Worm (Caenorhabditis elegans) whole organism, young adult: ENCODE data around the gene C06G4.4.

ENCODE experiments used
- B0019.2 ChIP-seq: fragments of 200-800 bp; sonication (Bioruptor generic); conservative IDR thresholded peaks from 2 replicates; pipeline ENCODE4 v1.3.6; 2022; ENCODE audit warnings: missing genetic modification reagents, missing genetic modification characterization, missing compliant biosample characterization
- B0035.1 ChIP-seq: sonication (generic microtip); optimal IDR thresholded peaks from 2 replicates; lab custom pipeline; 2016; ENCODE audit warnings: missing genetic modification characterization, mild to moderate bottlenecking, missing compliant biosample characterization, missing genotype, missing genetic modification reagents
- C17E4.6 ChIP-seq: fragments of 200-800 bp; sonication (Bioruptor generic); IDR thresholded peaks from 2 replicates; pipeline ENCODE4 v1.3.6; 2022; ENCODE audit warnings: missing genetic modification reagents, missing genetic modification characterization, missing compliant biosample characterization
- F33H1.4 ChIP-seq: fragments of 200-800 bp; sonication (Bioruptor generic); IDR thresholded peaks from 2 replicates; pipeline ENCODE4 v1.3.6; 2022; ENCODE audit warnings: missing genetic modification reagents, missing genetic modification characterization, missing compliant biosample characterization
- F37B4.10 ChIP-seq: fragments of 200-800 bp; sonication (Bioruptor generic); IDR thresholded peaks from 2 replicates; pipeline ENCODE4 v1.3.6; 2022; ENCODE audit warnings: missing genetic modification characterization, missing compliant biosample characterization
- F49E8.2 ChIP-seq: sonication (generic microtip); optimal IDR thresholded peaks from 3 replicates; lab custom pipeline; 2017; ENCODE audit warnings: missing genetic modification characterization, mild to moderate bottlenecking, missing compliant biosample characterization, antibody characterized with exemption, moderate library complexity; ENCODE audit not compliant: insufficient read depth
- K11D2.4 ChIP-seq: fragments of 200-800 bp; sonication (Bioruptor generic); IDR thresholded peaks from 2 replicates; pipeline ENCODE4 v1.3.6; 2022; ENCODE audit warnings: missing genetic modification reagents, missing genetic modification characterization, missing compliant biosample characterization
- Y53G8AR.9 ChIP-seq: fragments of 200-800 bp; sonication (Bioruptor generic); conservative IDR thresholded peaks from 2 replicates; pipeline ENCODE4 v1.3.6; 2022; ENCODE audit warnings: missing genetic modification reagents, missing genetic modification characterization, missing compliant biosample characterization
- Y56A3A.18 ChIP-seq: fragments of 200-800 bp; sonication (Bioruptor generic); IDR thresholded peaks from 2 replicates; pipeline ENCODE4 v1.3.6; 2022; ENCODE audit warnings: missing genetic modification reagents, missing genetic modification characterization, missing compliant biosample characterization
- Y79H2A.3 ChIP-seq: fragments of 200-800 bp; sonication (Bioruptor generic); conservative IDR thresholded peaks from 2 replicates; pipeline ENCODE4 v1.3.6; 2022; ENCODE audit warnings: missing genetic modification reagents, missing genetic modification characterization, missing compliant biosample characterization
- Y95B8A.8 ChIP-seq: fragments of 200-800 bp; sonication (Bioruptor generic); IDR thresholded peaks from 2 replicates; pipeline ENCODE4 v1.3.6; 2022; ENCODE audit warnings: missing genetic modification reagents, missing genetic modification characterization, missing compliant biosample characterization
- akir-1 ChIP-seq: fragments of 200-800 bp; sonication (Bioruptor generic); optimal IDR thresholded peaks from 2 replicates; lab custom pipeline; 2018; ENCODE audit warnings: mild to moderate bottlenecking, missing genetic modification characterization, moderate library complexity, missing compliant biosample characterization
- ama-1 ChIP-seq, 3 experiments: fragments of 150-350 bp in 1 of 3; sonication (generic microtip) in 2 of 3; optimal IDR thresholded peaks; 2 replicates each; lab custom pipeline; 2014 to 2018; ENCODE audit warnings: missing biosample characterization in 2 of 3, missing genetic modification characterization in 2 of 3, missing genetic modification reagents in 2 of 3
- aptf-3 ChIP-seq: fragments of 200-800 bp; sonication (Bioruptor generic); IDR thresholded peaks from 2 replicates; pipeline ENCODE4 v1.3.6; 2022; ENCODE audit warnings: missing genetic modification characterization, missing compliant biosample characterization
- cebp-1 ChIP-seq, 2 experiments: fragments of 200-800 bp in 1 of 2; sonication (Bioruptor generic) in 1 of 2; sonication (generic microtip) in 1 of 2; IDR thresholded peaks in 1 of 2; optimal IDR thresholded peaks in 1 of 2; 2 replicates each; pipeline versions ENCODE4 v1.3.6 to Lab custom; 2017 to 2022; ENCODE audit warnings: missing compliant biosample characterization in 2 of 2, missing genetic modification characterization in 2 of 2, mild to moderate bottlenecking in 1 of 2, missing genetic modification reagents in 1 of 2, moderate library complexity in 1 of 2
- ceh-27 ChIP-seq: fragments of 200-800 bp; sonication (Bioruptor generic); optimal IDR thresholded peaks from 2 replicates; lab custom pipeline; 2018; ENCODE audit warnings: mild to moderate bottlenecking, missing genetic modification characterization, moderate library complexity, missing compliant biosample characterization
- ceh-58 ChIP-seq: fragments of 200-800 bp; sonication (Bioruptor generic); IDR thresholded peaks from 2 replicates; pipeline ENCODE4 v1.3.6; 2022; ENCODE audit warnings: missing genetic modification characterization, missing compliant biosample characterization
- ceh-79 ChIP-seq: sonication (generic microtip); optimal IDR thresholded peaks from 2 replicates; lab custom pipeline; 2017; ENCODE audit warnings: mild to moderate bottlenecking, missing genetic modification characterization, missing compliant biosample characterization
- chd-7 ChIP-seq: sonication (generic microtip); optimal IDR thresholded peaks from 2 replicates; lab custom pipeline; 2016; ENCODE audit warnings: mild to moderate bottlenecking, missing genetic modification characterization, moderate library complexity, missing compliant biosample characterization
- die-1 ChIP-seq: sonication (generic microtip); optimal IDR thresholded peaks from 2 replicates; lab custom pipeline; 2016; ENCODE audit warnings: missing genotype, mild to moderate bottlenecking, missing genetic modification characterization, missing compliant biosample characterization
- efl-1 ChIP-seq: fragments of 150-350 bp; optimal IDR thresholded peaks from 2 replicates; lab custom pipeline; 2014; ENCODE audit warnings: missing biosample characterization, missing genetic modification reagents, missing genetic modification characterization
- egl-44 ChIP-seq: fragments of 200-800 bp; sonication (Bioruptor generic); IDR thresholded peaks from 2 replicates; pipeline ENCODE4 v1.3.6; 2022; ENCODE audit warnings: missing genetic modification reagents, missing genetic modification characterization, missing compliant biosample characterization
- hrde-1 ChIP-seq: sonication (generic microtip); optimal IDR thresholded peaks from 2 replicates; lab custom pipeline; 2016; ENCODE audit warnings: missing genetic modification characterization, mild to moderate bottlenecking, missing compliant biosample characterization, moderate library complexity, missing genotype, missing genetic modification reagents, borderline replicate concordance
- hsf-1 ChIP-seq: fragments of 200-800 bp; sonication (Bioruptor generic); IDR thresholded peaks from 2 replicates; pipeline ENCODE4 v1.3.6; 2022; ENCODE audit warnings: missing genetic modification reagents, missing genetic modification characterization, missing compliant biosample characterization
- lin-26 ChIP-seq: fragments of 200-800 bp; sonication (Bioruptor generic); IDR thresholded peaks from 2 replicates; pipeline ENCODE4 v1.3.6; 2022; ENCODE audit warnings: missing genetic modification reagents, missing genetic modification characterization, missing compliant biosample characterization
- lin-54 ChIP-seq: fragments of 200-800 bp; sonication (Bioruptor generic); optimal IDR thresholded peaks from 2 replicates; lab custom pipeline; 2018; ENCODE audit warnings: mild to moderate bottlenecking, missing genetic modification characterization, missing compliant biosample characterization
- madf-10 ChIP-seq: sonication (generic microtip); optimal IDR thresholded peaks from 2 replicates; lab custom pipeline; 2016; ENCODE audit warnings: mild to moderate bottlenecking, missing genetic modification characterization, missing compliant biosample characterization
- madf-6 ChIP-seq: fragments of 200-800 bp; sonication (Bioruptor generic); IDR thresholded peaks from 2 replicates; pipeline ENCODE4 v1.3.6; 2022; ENCODE audit warnings: missing genetic modification reagents, missing genetic modification characterization, missing compliant biosample characterization
- nfyb-1 ChIP-seq: fragments of 200-800 bp; sonication (Bioruptor generic); IDR thresholded peaks from 2 replicates; pipeline ENCODE4 v1.3.6; 2022; ENCODE audit warnings: missing genetic modification reagents, missing genetic modification characterization, missing compliant biosample characterization
- nhr-120 ChIP-seq: fragments of 200-800 bp; sonication (Bioruptor generic); IDR thresholded peaks from 2 replicates; pipeline ENCODE4 v1.3.6; 2022; ENCODE audit warnings: missing genetic modification characterization, missing compliant biosample characterization
- nhr-80 ChIP-seq: sonication (generic microtip); optimal IDR thresholded peaks from 2 replicates; lab custom pipeline; 2016; ENCODE audit warnings: missing genetic modification characterization, missing compliant biosample characterization
- nhr-90 ChIP-seq: sonication (generic microtip); optimal IDR thresholded peaks from 2 replicates; lab custom pipeline; 2016; ENCODE audit warnings: missing genotype, mild to moderate bottlenecking, missing genetic modification characterization, missing compliant biosample characterization
- pha-4 ChIP-seq: fragments of 150-350 bp; sonication (generic microtip); optimal IDR thresholded peaks from 2 replicates; lab custom pipeline; 2014; ENCODE audit warnings: missing biosample characterization, missing genetic modification reagents, missing genetic modification characterization
- repo-1 ChIP-seq: sonication (generic microtip); optimal IDR thresholded peaks from 2 replicates; lab custom pipeline; 2017; ENCODE audit warnings: mild to moderate bottlenecking, missing genetic modification characterization, missing compliant biosample characterization
- rpc-1 ChIP-seq, 2 experiments: fragments of 150-350 bp in 1 of 2; sonication (generic microtip) in 1 of 2; optimal IDR thresholded peaks; 2 replicates each; lab custom pipeline; 2014 to 2018; ENCODE audit warnings: missing biosample characterization in 1 of 2, missing genetic modification characterization in 1 of 2, missing genetic modification reagents in 1 of 2, missing genotype in 1 of 2
- sdz-38 ChIP-seq: sonication (generic microtip); optimal IDR thresholded peaks from 2 replicates; lab custom pipeline; 2016; ENCODE audit warnings: missing genotype, missing genetic modification characterization, missing compliant biosample characterization
- snpc-3.4 ChIP-seq: sonication (generic microtip); optimal IDR thresholded peaks from 2 replicates; lab custom pipeline; 2017; ENCODE audit warnings: missing genetic modification characterization, mild to moderate bottlenecking, missing compliant biosample characterization, antibody characterized with exemption, moderate library complexity, missing genotype, missing genetic modification reagents
- snpc-4 ChIP-seq, 5 experiments: fragments of 150-350 bp in 1 of 5; sonication (generic microtip) in 4 of 5; optimal IDR thresholded peaks; 2 replicates each; lab custom pipeline; 2014 to 2018; ENCODE audit warnings: missing genetic modification characterization in 5 of 5, missing biosample characterization in 3 of 5, antibody characterized with exemption in 2 of 5, mild to moderate bottlenecking in 2 of 5, missing compliant biosample characterization in 2 of 5, missing genotype in 2 of 5, moderate library complexity in 2 of 5, missing genetic modification reagents in 1 of 5
- tlf-1 ChIP-seq: fragments of 200-800 bp; sonication (Bioruptor generic); optimal IDR thresholded peaks from 2 replicates; lab custom pipeline; 2018; ENCODE audit warnings: mild to moderate bottlenecking, missing genetic modification characterization, missing compliant biosample characterization
- unc-130 ChIP-seq: sonication (generic microtip); optimal IDR thresholded peaks from 2 replicates; lab custom pipeline; 2016; ENCODE audit warnings: missing genetic modification reagents, missing genetic modification characterization, missing compliant biosample characterization
- xnd-1 ChIP-seq: sonication (generic microtip); optimal IDR thresholded peaks from 2 replicates; lab custom pipeline; 2016; ENCODE audit warnings: missing genotype, missing genetic modification reagents, missing genetic modification characterization, missing compliant biosample characterization
- ztf-18 ChIP-seq: sonication (generic microtip); optimal IDR thresholded peaks from 2 replicates; lab custom pipeline; 2016; ENCODE audit warnings: missing genotype, mild to moderate bottlenecking, missing genetic modification characterization, missing compliant biosample characterization
- ztf-3 ChIP-seq: fragments of 200-800 bp; sonication (Bioruptor generic); optimal IDR thresholded peaks from 2 replicates; lab custom pipeline; 2018; ENCODE audit warnings: mild to moderate bottlenecking, missing genetic modification characterization, missing compliant biosample characterization

Gene C06G4.4

DNA sequence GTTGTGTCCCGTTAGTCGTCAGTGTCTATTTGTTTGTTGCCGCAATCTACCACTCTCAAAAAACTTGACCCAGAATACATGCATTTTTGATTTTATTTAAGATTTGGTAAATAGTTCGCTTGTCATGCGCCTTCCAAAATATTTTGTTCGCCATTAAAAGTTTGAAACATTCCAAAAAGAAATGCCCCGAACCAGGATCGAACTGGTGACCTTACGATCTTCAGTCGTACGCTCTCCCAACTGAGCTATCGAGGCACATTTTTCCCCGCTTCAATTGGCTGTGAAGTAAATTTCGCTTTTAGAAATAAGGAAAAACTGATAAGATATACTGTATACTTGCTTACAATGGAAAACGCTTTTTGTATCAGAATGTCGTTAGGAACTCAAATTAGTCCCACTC is 677 bp upstream of the C06G4.4 start (continued):
- TF ChIP-seq rpc-1 (optimal IDR thresholded peaks at IDR 0.05; lab: Kevin White, UChicago) (peak; percentile 60), rpc-1 (tag; optimal IDR thresholded peaks at IDR 0.05; lab: Kevin White, UChicago) (peak; percentile 68), egl-44 (GFP tag; lab: Robert Waterston, UW) (no peak), aptf-3 (GFP tag; lab: Robert Waterston, UW) (0 out of 2 replicates have a peak, but pooled peaks have one; percentile 13), madf-6 (GFP tag; lab: Robert Waterston, UW) (peak; percentile 61; the same call in 1 of the 2 replicates), cebp-1 (GFP tag; IDR thresholded peaks at IDR 0.05; lab: Robert Waterston, UW) (no peak), cebp-1 (tag; optimal IDR thresholded peaks at IDR 0.05; lab: Kevin White, UChicago) (peak; percentile 9), nhr-80 (tag; lab: Kevin White, UChicago) (peak; percentile 10), ceh-27 (GFP tag; lab: Kevin White, UChicago) (no peak)

DNA sequence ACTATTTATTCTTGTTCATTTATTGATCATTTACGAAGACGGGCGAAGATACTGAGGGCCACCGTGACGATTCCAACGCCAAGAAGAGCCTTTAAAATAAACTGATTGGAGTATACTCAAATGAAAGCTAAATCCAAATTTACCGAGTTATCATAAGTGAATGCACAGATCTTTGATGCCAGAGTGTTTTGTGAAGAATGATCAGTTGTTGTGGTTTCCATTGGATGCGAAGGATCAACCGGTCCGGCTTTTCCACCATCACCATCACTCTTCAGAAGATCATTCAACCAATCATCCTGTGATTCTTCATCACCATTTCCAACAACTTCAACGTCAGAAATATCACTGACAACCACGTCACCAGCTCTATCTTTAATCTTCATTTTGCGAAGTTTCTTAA is 388 bp downstream of the C06G4.4 start:
- TF ChIP-seq Y95B8A.8 (peak; percentile 63; the same call in 1 of the 2 replicates), tlf-1 (GFP tag; lab: Kevin White, UChicago) (peak; percentile 27), repo-1 (tag; lab: Kevin White, UChicago) (peak; percentile 87), snpc-4 (GFP tag; optimal IDR thresholded peaks at IDR 0.05; lab: Kevin White, UChicago) (no peak), snpc-4 (tag; optimal IDR thresholded peaks at IDR 0.05; lab: Kevin White, UChicago) (peak in 1 of 4 experiments; percentile 22), lin-26 (GFP tag; lab: Robert Waterston, UW) (0 out of 2 replicates have a peak, but pooled peaks have one; percentile 36), Y56A3A.18 (GFP tag; lab: Robert Waterston, UW) (peak; percentile 29; the same call in 1 of the 2 replicates), C17E4.6 (GFP tag; lab: Robert Waterston, UW) (0 out of 2 replicates have a peak, but pooled peaks have one; percentile 32), B0019.2 (GFP tag; lab: Robert Waterston, UW) (no peak), pha-4 (tag; lab: Kevin White, UChicago) (no peak), K11D2.4 (GFP tag; lab: Robert Waterston, UW) (0 out of 2 replicates have a peak, but pooled peaks have one; percentile 52), chd-7 (tag; lab: Kevin White, UChicago) (peak; percentile 61), ztf-3 (peak; percentile 2), nhr-90 (tag; lab: Kevin White, UChicago) (no peak), F37B4.10 (no peak), ceh-79 (tag; lab: Kevin White, UChicago) (peak; percentile 18), F33H1.4 (GFP tag; lab: Robert Waterston, UW) (no peak), ceh-58 (GFP tag; lab: Robert Waterston, UW) (no peak), ama-1 (optimal IDR thresholded peaks at IDR 0.05; lab: Kevin White, UChicago) (peak; percentile 5), ama-1 (GFP tag; optimal IDR thresholded peaks at IDR 0.05; lab: Kevin White, UChicago) (no peak), cebp-1 (GFP tag; IDR thresholded peaks at IDR 0.05; lab: Robert Waterston, UW) (0 out of 2 replicates have a peak, but pooled peaks have one; percentile 43), cebp-1 (tag; optimal IDR thresholded peaks at IDR 0.05; lab: Kevin White, UChicago) (peak; percentile 49), efl-1 (GFP tag; lab: Kevin White, UChicago) (no peak), Y79H2A.3 (0 out of 2 replicates have a peak, but pooled peaks have one; percentile 20), xnd-1 (tag; lab: Kevin White, UChicago) (no peak), madf-6 (GFP tag; lab: Robert Waterston, UW) (peak; percentile 56; the same call in 1 of the 2 replicates), unc-130 (GFP tag; lab: Kevin White, UChicago) (peak; percentile 6), madf-10 (tag; lab: Kevin White, UChicago) (peak; percentile 7), sdz-38 (tag; lab: Kevin White, UChicago) (no peak), die-1 (tag; lab: Kevin White, UChicago) (peak; percentile 6), snpc-3.4 (tag; lab: Kevin White, UChicago) (peak; percentile 10), hsf-1 (GFP tag; lab: Robert Waterston, UW) (0 out of 2 replicates have a peak, but pooled peaks have one; percentile 32), B0035.1 (tag; lab: Kevin White, UChicago) (peak; percentile 27), F49E8.2 (tag; lab: Kevin White, UChicago) (no peak), nfyb-1 (GFP tag; lab: Robert Waterston, UW) (peak; percentile 63), ztf-18 (tag; lab: Kevin White, UChicago) (no peak), hrde-1 (tag; lab: Kevin White, UChicago) (peak; percentile 90), Y53G8AR.9 (no peak), nhr-120 (GFP tag; lab: Robert Waterston, UW) (0 out of 2 replicates have a peak, but pooled peaks have one; percentile 44), lin-54 (GFP tag; lab: Kevin White, UChicago) (peak; percentile 15), akir-1 (GFP tag; lab: Kevin White, UChicago) (no peak)
